Worm (Caenorhabditis elegans) whole organism, late embryonic: Measurements from ENCODE around the gene Y17G7B.22.

Experiments used
- C08G9.2 ChIP-seq: sonication (generic microtip); optimal IDR thresholded peaks from 2 replicates; lab custom pipeline; 2016; ENCODE audit warnings: mild to moderate bottlenecking, missing genetic modification characterization, moderate library complexity, missing compliant biosample characterization
- C38D4.7 ChIP-seq: fragments of 200-800 bp; sonication (Bioruptor generic); optimal IDR thresholded peaks from 2 replicates; lab custom pipeline; 2018; ENCODE audit warnings: mild to moderate bottlenecking, missing genetic modification characterization, moderate library complexity, missing compliant biosample characterization
- K02D7.2 ChIP-seq: sonication (generic microtip); optimal IDR thresholded peaks from 2 replicates; lab custom pipeline; 2017; ENCODE audit warnings: mild to moderate bottlenecking, missing genetic modification characterization, missing compliant biosample characterization
- Y22D7AL.16 ChIP-seq: sonication (generic microtip); optimal IDR thresholded peaks from 2 replicates; lab custom pipeline; 2016; ENCODE audit warnings: missing genetic modification characterization, missing compliant biosample characterization
- ama-1 ChIP-seq: fragments of 150-350 bp; optimal IDR thresholded peaks from 2 replicates; lab custom pipeline; 2014
- ceh-14 ChIP-seq: sonication (generic microtip); optimal IDR thresholded peaks from 2 replicates; lab custom pipeline; 2016; ENCODE audit warnings: missing genotype, missing genetic modification characterization, missing compliant biosample characterization
- ceh-18 ChIP-seq: sonication (generic microtip); optimal IDR thresholded peaks from 2 replicates; lab custom pipeline; 2016; ENCODE audit warnings: missing genetic modification characterization, missing compliant biosample characterization
- ceh-19 ChIP-seq: fragments of 200-800 bp; sonication (Bioruptor generic); optimal IDR thresholded peaks from 2 replicates; lab custom pipeline; 2018; ENCODE audit warnings: mild to moderate bottlenecking, missing genetic modification characterization, missing compliant biosample characterization
- ceh-2 ChIP-seq: sonication (generic microtip); optimal IDR thresholded peaks from 2 replicates; lab custom pipeline; 2016; ENCODE audit warnings: missing genotype, missing genetic modification characterization, missing compliant biosample characterization
- ceh-22 ChIP-seq: sonication (generic microtip); optimal IDR thresholded peaks from 2 replicates; lab custom pipeline; 2017; ENCODE audit warnings: missing biosample characterization, missing genetic modification characterization
- ceh-24 ChIP-seq: sonication (generic microtip); optimal IDR thresholded peaks from 2 replicates; lab custom pipeline; 2016; ENCODE audit warnings: mild to moderate bottlenecking, missing genetic modification characterization, missing compliant biosample characterization
- ceh-31 ChIP-seq: sonication (generic microtip); optimal IDR thresholded peaks from 2 replicates; lab custom pipeline; 2016; ENCODE audit warnings: missing genetic modification characterization, missing compliant biosample characterization
- ceh-45 ChIP-seq: fragments of 200-800 bp; sonication (Bioruptor generic); IDR thresholded peaks from 2 replicates; pipeline ENCODE4 v1.3.6; 2022; ENCODE audit warnings: missing genetic modification reagents, missing genetic modification characterization, missing compliant biosample characterization
- ceh-48 ChIP-seq: sonication (generic microtip); optimal IDR thresholded peaks from 2 replicates; lab custom pipeline; 2016; ENCODE audit warnings: missing genetic modification characterization, inconsistent platforms, missing compliant biosample characterization
- che-1 ChIP-seq: sonication (generic microtip); optimal IDR thresholded peaks from 2 replicates; lab custom pipeline; 2016; ENCODE audit warnings: mild to moderate bottlenecking, missing genetic modification characterization, missing compliant biosample characterization
- elt-2 ChIP-seq: sonication (generic microtip); optimal IDR thresholded peaks from 2 replicates; lab custom pipeline; 2016; ENCODE audit warnings: missing genetic modification reagents, missing genetic modification characterization, missing compliant biosample characterization
- elt-4 ChIP-seq: sonication (generic microtip); optimal IDR thresholded peaks from 2 replicates; lab custom pipeline; 2016; ENCODE audit warnings: missing genetic modification characterization, missing compliant biosample characterization
- ets-4 ChIP-seq: sonication (generic microtip); optimal IDR thresholded peaks from 2 replicates; lab custom pipeline; 2016; ENCODE audit warnings: missing genetic modification characterization, missing compliant biosample characterization
- gmeb-2 ChIP-seq: sonication (generic microtip); optimal IDR thresholded peaks from 2 replicates; lab custom pipeline; 2016; ENCODE audit warnings: missing genetic modification characterization, inconsistent platforms, missing compliant biosample characterization
- hlh-13 ChIP-seq: fragments of 200-800 bp; sonication (Bioruptor generic); optimal IDR thresholded peaks from 2 replicates; lab custom pipeline; 2018; ENCODE audit warnings: mild to moderate bottlenecking, missing genetic modification characterization, missing compliant biosample characterization
- hlh-15 ChIP-seq: sonication (generic microtip); optimal IDR thresholded peaks from 2 replicates; lab custom pipeline; 2016; ENCODE audit warnings: missing genetic modification characterization, missing compliant biosample characterization
- hlh-30 ChIP-seq: sonication (generic microtip); optimal IDR thresholded peaks from 2 replicates; lab custom pipeline; 2017; ENCODE audit warnings: antibody characterized with exemption, missing genetic modification characterization, missing compliant biosample characterization; ENCODE audit not compliant: insufficient read depth
- mec-3 ChIP-seq: sonication (generic microtip); optimal IDR thresholded peaks from 2 replicates; lab custom pipeline; 2016; ENCODE audit warnings: borderline replicate concordance, missing genetic modification characterization, missing compliant biosample characterization
- npax-4 ChIP-seq: sonication (generic microtip); optimal IDR thresholded peaks from 2 replicates; lab custom pipeline; 2016; ENCODE audit warnings: missing genetic modification characterization, missing compliant biosample characterization
- odd-2 ChIP-seq: sonication (generic microtip); optimal IDR thresholded peaks from 2 replicates; lab custom pipeline; 2017; ENCODE audit warnings: antibody characterized with exemption, mild to moderate bottlenecking, missing genetic modification characterization, missing compliant biosample characterization
- pha-2 ChIP-seq: sonication (generic microtip); optimal IDR thresholded peaks from 2 replicates; lab custom pipeline; 2017; ENCODE audit warnings: mild to moderate bottlenecking, missing genetic modification characterization, missing compliant biosample characterization
- pqm-1 ChIP-seq: sonication (generic microtip); optimal IDR thresholded peaks from 2 replicates; lab custom pipeline; 2016; ENCODE audit warnings: missing genetic modification characterization, missing compliant biosample characterization
- ref-2 ChIP-seq: sonication (generic microtip); optimal IDR thresholded peaks from 2 replicates; lab custom pipeline; 2016; ENCODE audit warnings: missing genetic modification characterization, missing compliant biosample characterization
- rnt-1 ChIP-seq: sonication (generic microtip); optimal IDR thresholded peaks from 2 replicates; lab custom pipeline; 2016; ENCODE audit warnings: missing genetic modification characterization, missing compliant biosample characterization
- sox-2 ChIP-seq: fragments of 200-800 bp; sonication (Bioruptor generic); IDR thresholded peaks from 2 replicates; pipeline ENCODE4 v1.3.6; 2022; ENCODE audit warnings: missing genetic modification reagents, missing genetic modification characterization, missing compliant biosample characterization
- sox-4 ChIP-seq: sonication (generic microtip); optimal IDR thresholded peaks from 2 replicates; lab custom pipeline; 2017; ENCODE audit warnings: mild to moderate bottlenecking, missing genetic modification characterization, inconsistent platforms, missing compliant biosample characterization
- tbx-2 ChIP-seq: sonication (generic microtip); optimal IDR thresholded peaks from 2 replicates; lab custom pipeline; 2016; ENCODE audit warnings: missing genetic modification characterization, missing compliant biosample characterization
- unc-3 ChIP-seq, 2 experiments: fragments of 200-800 bp in 1 of 2; sonication (Bioruptor generic) in 1 of 2; sonication (generic microtip) in 1 of 2; conservative IDR thresholded peaks in 1 of 2; optimal IDR thresholded peaks in 1 of 2; 2 replicates each; pipeline versions ENCODE4 v1.3.6 to Lab custom; 2016 to 2022; ENCODE audit warnings: missing compliant biosample characterization in 2 of 2, missing genetic modification characterization in 2 of 2, missing genetic modification reagents in 1 of 2
- unc-42 ChIP-seq: sonication (generic microtip); optimal IDR thresholded peaks from 2 replicates; lab custom pipeline; 2016; ENCODE audit warnings: missing genotype, missing genetic modification characterization, missing compliant biosample characterization
- unc-86 ChIP-seq: sonication (generic microtip); optimal IDR thresholded peaks from 2 replicates; lab custom pipeline; 2016; ENCODE audit warnings: missing genetic modification characterization, missing compliant biosample characterization
- zip-5 ChIP-seq: sonication (generic microtip); optimal IDR thresholded peaks from 2 replicates; lab custom pipeline; 2016; ENCODE audit warnings: missing genetic modification characterization, missing compliant biosample characterization

The Y17G7B.22 gene

ce11 chrII:12064680-12065135, 3.1 kb upstream of the Y17G7B.22 start, which contains the start of gene arrd-8:
Gene arrd-8, plus strand, starts transcription at chrII:12065085.
- no peak for TF ChIP-seq zip-5 (tag; lab: Kevin White, UChicago)
- TF ChIP-seq ama-1, result no peak
- TF ChIP-seq elt-2 (tag; lab: Kevin White, UChicago), result peak; percentile 12

DNA sequence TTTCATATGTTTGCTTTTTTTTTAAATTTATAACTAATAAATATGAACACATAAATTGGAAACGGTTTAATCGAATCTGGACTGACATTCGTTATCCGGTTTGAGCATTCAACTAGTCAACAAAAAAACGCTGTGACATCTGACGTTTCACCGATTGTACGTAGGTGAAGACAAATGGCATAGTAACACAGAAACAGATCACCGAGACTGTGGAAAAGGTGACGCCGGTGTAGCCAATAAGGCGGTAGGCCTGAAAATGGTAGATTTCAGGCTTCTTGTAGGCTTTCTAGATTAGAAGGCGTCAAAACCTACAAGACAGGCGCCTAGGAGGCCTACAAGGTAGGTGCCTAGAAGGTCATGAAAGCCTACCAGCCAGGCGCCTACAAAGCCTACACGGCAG, 3.4 kb downstream of the Y17G7B.22 start:
- TF ChIP-seq che-1 (tag; lab: Kevin White, UChicago), result no peak
- TF ChIP-seq sox-4 (tag; lab: Kevin White, UChicago), result no peak
- TF ChIP-seq ceh-45 (GFP tag; lab: Robert Waterston, UW), result no peak
- TF ChIP-seq, all 69 proteins: peak for 0

DNA sequence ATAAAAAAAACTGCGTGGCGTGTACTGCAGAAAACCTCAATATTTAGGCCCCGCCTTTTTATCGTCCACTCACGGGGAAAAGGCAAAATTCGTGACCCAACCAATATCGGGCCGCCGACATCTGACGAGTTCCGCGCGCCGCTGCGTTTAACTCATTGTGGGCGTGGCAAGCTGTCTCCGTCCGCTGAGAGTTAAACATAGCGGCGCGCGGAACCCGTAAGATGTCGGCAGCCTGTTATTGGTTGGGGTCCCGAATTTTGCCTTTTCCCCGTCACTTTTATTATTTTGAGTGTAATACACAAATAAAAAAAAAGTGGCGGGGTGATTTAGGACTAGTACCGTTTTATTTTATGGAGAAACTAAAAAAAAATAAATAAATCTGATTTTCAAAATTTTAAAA, 8.5 kb downstream of the Y17G7B.22 start:
- TF ChIP-seq ceh-24 (tag; lab: Kevin White, UChicago) (no peak), ceh-2 (tag; lab: Kevin White, UChicago) (no peak), hlh-30 (tag; lab: Kevin White, UChicago) (no peak), ref-2 (tag; lab: Kevin White, UChicago) (no peak), ceh-48 (tag; lab: Kevin White, UChicago) (no peak), mec-3 (tag; lab: Kevin White, UChicago) (no peak), ceh-14 (no peak), ceh-31 (tag; lab: Kevin White, UChicago) (no peak), elt-4 (tag; lab: Kevin White, UChicago) (no peak), hlh-15 (no peak), K02D7.2 (no peak), npax-4 (tag; lab: Kevin White, UChicago) (no peak), ceh-18 (tag; lab: Kevin White, UChicago) (no peak)
- TF ChIP-seq, all 69 proteins: peak for 0

DNA sequence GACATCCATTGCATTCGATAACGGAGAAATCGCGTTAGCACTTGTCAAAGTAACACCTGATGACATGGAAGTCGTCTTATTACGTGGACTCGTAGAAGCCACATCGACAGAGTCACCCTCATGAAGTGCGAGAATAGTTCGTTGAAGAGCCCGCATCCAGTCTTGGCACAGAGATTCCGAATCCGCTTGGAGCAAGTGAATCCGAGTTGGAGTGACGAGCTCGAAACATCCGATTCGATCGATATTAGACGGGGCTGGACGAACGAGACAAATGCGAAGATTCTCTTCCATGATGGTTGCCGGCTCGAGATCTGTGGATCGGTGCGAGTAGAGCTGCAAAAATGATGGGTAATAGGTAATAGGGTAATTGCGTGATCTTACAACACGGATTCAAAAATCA, 9.5 kb downstream of the Y17G7B.22 start:
- TF ChIP-seq unc-3 (GFP tag; conservative IDR thresholded peaks at IDR 0.05; lab: Robert Waterston, UW), result no peak
- TF ChIP-seq unc-3 (tag; optimal IDR thresholded peaks at IDR 0.05; lab: Kevin White, UChicago), result no peak
- no peak for TF ChIP-seq rnt-1
- TF ChIP-seq odd-2 (tag; lab: Kevin White, UChicago), result no peak
- TF ChIP-seq sox-2 (GFP tag; lab: Robert Waterston, UW), result no peak
- TF ChIP-seq hlh-13 (GFP tag; lab: Kevin White, UChicago), result no peak
- TF ChIP-seq ets-4 (tag; lab: Kevin White, UChicago), result no peak
- TF ChIP-seq ceh-24 (tag; lab: Kevin White, UChicago), result no peak
- TF ChIP-seq Y22D7AL.16 (tag; lab: Kevin White, UChicago), result no peak
- no peak for TF ChIP-seq pqm-1
- TF ChIP-seq pha-2 (tag; lab: Kevin White, UChicago), result no peak
- TF ChIP-seq elt-2 (tag; lab: Kevin White, UChicago), result no peak
- TF ChIP-seq che-1 (tag; lab: Kevin White, UChicago), result no peak
- TF ChIP-seq C38D4.7 (GFP tag; lab: Kevin White, UChicago), result no peak
- TF ChIP-seq unc-86 (tag; lab: Kevin White, UChicago), result no peak
- TF ChIP-seq tbx-2 (tag; lab: Kevin White, UChicago), result no peak
- TF ChIP-seq unc-42, result no peak
- TF ChIP-seq ceh-48 (tag; lab: Kevin White, UChicago), result no peak
- TF ChIP-seq gmeb-2, result no peak
- TF ChIP-seq ceh-22 (tag; lab: Kevin White, UChicago), result no peak
- TF ChIP-seq ceh-19 (GFP tag; lab: Kevin White, UChicago), result no peak

DNA sequence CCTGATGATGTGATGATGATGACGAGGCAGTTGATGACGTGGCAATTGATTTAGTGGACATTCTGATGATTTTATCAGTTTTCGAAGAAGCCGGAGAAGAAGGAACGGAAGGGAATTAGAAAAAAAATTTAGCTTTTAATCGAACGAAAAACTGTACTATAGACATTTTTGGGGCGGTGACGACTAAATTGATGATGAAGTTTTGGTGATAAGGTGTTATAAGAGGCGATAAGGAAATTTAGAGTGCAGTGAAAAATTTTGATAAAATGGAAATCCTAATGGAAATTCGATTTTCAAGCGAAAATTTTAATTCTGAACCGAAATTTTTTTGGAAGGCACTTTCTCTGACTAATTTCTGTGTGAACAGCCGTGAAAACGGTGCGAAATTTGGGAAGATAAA, 12.2 kb downstream of the Y17G7B.22 start:
- peak; percentile 28 for TF ChIP-seq elt-2 (tag; lab: Kevin White, UChicago)
- no peak for TF ChIP-seq C08G9.2
